Worm (Caenorhabditis elegans) whole organism, late embryonic: ENCODE data around the gene odr-3.

ENCODE experiments used
- C08G9.2 ChIP-seq: sonication (generic microtip); optimal IDR thresholded peaks from 2 replicates; lab custom pipeline; 2016; ENCODE audit warnings: mild to moderate bottlenecking, missing genetic modification characterization, moderate library complexity, missing compliant biosample characterization
- K09A11.1 ChIP-seq: sonication (generic microtip); optimal IDR thresholded peaks from 2 replicates; lab custom pipeline; 2017; ENCODE audit warnings: antibody characterized with exemption, mild to moderate bottlenecking, missing genetic modification characterization, missing compliant biosample characterization; ENCODE audit not compliant: insufficient read depth
- Y22D7AL.16 ChIP-seq: sonication (generic microtip); optimal IDR thresholded peaks from 2 replicates; lab custom pipeline; 2016; ENCODE audit warnings: missing genetic modification characterization, missing compliant biosample characterization
- ahr-1 ChIP-seq: sonication (generic microtip); optimal IDR thresholded peaks from 2 replicates; lab custom pipeline; 2016; ENCODE audit warnings: missing genetic modification characterization, missing compliant biosample characterization
- ceh-14 ChIP-seq: sonication (generic microtip); optimal IDR thresholded peaks from 2 replicates; lab custom pipeline; 2016; ENCODE audit warnings: missing genotype, missing genetic modification characterization, missing compliant biosample characterization
- ceh-18 ChIP-seq: sonication (generic microtip); optimal IDR thresholded peaks from 2 replicates; lab custom pipeline; 2016; ENCODE audit warnings: missing genetic modification characterization, missing compliant biosample characterization
- ceh-22 ChIP-seq: sonication (generic microtip); optimal IDR thresholded peaks from 2 replicates; lab custom pipeline; 2017; ENCODE audit warnings: missing biosample characterization, missing genetic modification characterization
- ceh-24 ChIP-seq: sonication (generic microtip); optimal IDR thresholded peaks from 2 replicates; lab custom pipeline; 2016; ENCODE audit warnings: mild to moderate bottlenecking, missing genetic modification characterization, missing compliant biosample characterization
- ceh-30 ChIP-seq: fragments of 150-350 bp; optimal IDR thresholded peaks from 2 replicates; lab custom pipeline; 2014; ENCODE audit warnings: missing biosample characterization, missing genetic modification characterization
- ceh-31 ChIP-seq: sonication (generic microtip); optimal IDR thresholded peaks from 2 replicates; lab custom pipeline; 2016; ENCODE audit warnings: missing genetic modification characterization, missing compliant biosample characterization
- ceh-34 ChIP-seq: sonication (generic microtip); optimal IDR thresholded peaks from 2 replicates; lab custom pipeline; 2016; ENCODE audit warnings: mild to moderate bottlenecking, missing genetic modification characterization, missing compliant biosample characterization
- ceh-48 ChIP-seq: sonication (generic microtip); optimal IDR thresholded peaks from 2 replicates; lab custom pipeline; 2016; ENCODE audit warnings: missing genetic modification characterization, inconsistent platforms, missing compliant biosample characterization
- ets-4 ChIP-seq: sonication (generic microtip); optimal IDR thresholded peaks from 2 replicates; lab custom pipeline; 2016; ENCODE audit warnings: missing genetic modification characterization, missing compliant biosample characterization
- fax-1 ChIP-seq: sonication (generic microtip); optimal IDR thresholded peaks from 2 replicates; lab custom pipeline; 2016; ENCODE audit warnings: missing genotype, missing genetic modification characterization, missing compliant biosample characterization
- fkh-10 ChIP-seq: fragments of 150-350 bp; optimal IDR thresholded peaks from 2 replicates; lab custom pipeline; 2014; ENCODE audit warnings: missing biosample characterization, missing genetic modification reagents, missing genetic modification characterization
- fkh-6 ChIP-seq: sonication (generic microtip); optimal IDR thresholded peaks from 2 replicates; lab custom pipeline; 2016; ENCODE audit warnings: missing genetic modification characterization, missing compliant biosample characterization
- gmeb-2 ChIP-seq: sonication (generic microtip); optimal IDR thresholded peaks from 2 replicates; lab custom pipeline; 2016; ENCODE audit warnings: missing genetic modification characterization, inconsistent platforms, missing compliant biosample characterization
- hlh-30 ChIP-seq: sonication (generic microtip); optimal IDR thresholded peaks from 2 replicates; lab custom pipeline; 2017; ENCODE audit warnings: antibody characterized with exemption, missing genetic modification characterization, missing compliant biosample characterization; ENCODE audit not compliant: insufficient read depth
- hlh-6 ChIP-seq: sonication (generic microtip); optimal IDR thresholded peaks from 2 replicates; lab custom pipeline; 2016; ENCODE audit warnings: missing genotype, missing genetic modification characterization, missing compliant biosample characterization
- lim-6 ChIP-seq: sonication (generic microtip); optimal IDR thresholded peaks from 2 replicates; lab custom pipeline; 2016; ENCODE audit warnings: missing genetic modification characterization, missing compliant biosample characterization
- lin-11 ChIP-seq: fragments of 200-800 bp; sonication (Bioruptor generic); optimal IDR thresholded peaks from 2 replicates; lab custom pipeline; 2018; ENCODE audit warnings: mild to moderate bottlenecking, missing genetic modification characterization, missing compliant biosample characterization
- madf-2 ChIP-seq: sonication (generic microtip); optimal IDR thresholded peaks from 2 replicates; lab custom pipeline; 2017; ENCODE audit warnings: missing genetic modification characterization, missing compliant biosample characterization
- mec-3 ChIP-seq: sonication (generic microtip); optimal IDR thresholded peaks from 2 replicates; lab custom pipeline; 2016; ENCODE audit warnings: borderline replicate concordance, missing genetic modification characterization, missing compliant biosample characterization
- nfya-1 ChIP-seq: sonication (generic microtip); optimal IDR thresholded peaks from 2 replicates; lab custom pipeline; 2017; ENCODE audit warnings: missing genetic modification characterization, mild to moderate bottlenecking, missing compliant biosample characterization, antibody characterized with exemption, moderate library complexity
- nhr-232 ChIP-seq: sonication (generic microtip); optimal IDR thresholded peaks from 2 replicates; lab custom pipeline; 2016; ENCODE audit warnings: missing genetic modification characterization, missing compliant biosample characterization
- npax-4 ChIP-seq: sonication (generic microtip); optimal IDR thresholded peaks from 2 replicates; lab custom pipeline; 2016; ENCODE audit warnings: missing genetic modification characterization, missing compliant biosample characterization
- odd-2 ChIP-seq: sonication (generic microtip); optimal IDR thresholded peaks from 2 replicates; lab custom pipeline; 2017; ENCODE audit warnings: antibody characterized with exemption, mild to moderate bottlenecking, missing genetic modification characterization, missing compliant biosample characterization
- pag-3 ChIP-seq: sonication (generic microtip); optimal IDR thresholded peaks from 2 replicates; lab custom pipeline; 2016; ENCODE audit warnings: missing compliant biosample characterization, missing genetic modification characterization, borderline replicate concordance
- pat-9 ChIP-seq: fragments of 200-800 bp; sonication (Bioruptor generic); optimal IDR thresholded peaks from 2 replicates; lab custom pipeline; 2018; ENCODE audit warnings: mild to moderate bottlenecking, missing genetic modification characterization, moderate library complexity, missing compliant biosample characterization
- pax-1 ChIP-seq: fragments of 150-350 bp; optimal IDR thresholded peaks from 2 replicates; lab custom pipeline; 2014; ENCODE audit warnings: missing biosample characterization, missing genetic modification characterization
- pha-4 ChIP-seq: fragments of 150-350 bp; optimal IDR thresholded peaks from 2 replicates; lab custom pipeline; 2018; ENCODE audit warnings: missing biosample characterization, missing genetic modification reagents, missing genetic modification characterization
- pqm-1 ChIP-seq: sonication (generic microtip); optimal IDR thresholded peaks from 2 replicates; lab custom pipeline; 2016; ENCODE audit warnings: missing genetic modification characterization, missing compliant biosample characterization
- ref-2 ChIP-seq: sonication (generic microtip); optimal IDR thresholded peaks from 2 replicates; lab custom pipeline; 2016; ENCODE audit warnings: missing genetic modification characterization, missing compliant biosample characterization
- sdc-2 ChIP-seq: sonication (generic microtip); optimal IDR thresholded peaks from 2 replicates; lab custom pipeline; 2016; ENCODE audit warnings: missing genotype, missing genetic modification characterization, missing compliant biosample characterization
- sox-2 ChIP-seq: fragments of 200-800 bp; sonication (Bioruptor generic); IDR thresholded peaks from 2 replicates; pipeline ENCODE4 v1.3.6; 2022; ENCODE audit warnings: missing genetic modification reagents, missing genetic modification characterization, missing compliant biosample characterization
- tbx-7 ChIP-seq: sonication (generic microtip); optimal IDR thresholded peaks from 2 replicates; lab custom pipeline; 2016; ENCODE audit warnings: missing genotype, missing genetic modification characterization, missing compliant biosample characterization
- ttx-3 ChIP-seq: sonication (generic microtip); optimal IDR thresholded peaks from 2 replicates; lab custom pipeline; 2016; ENCODE audit warnings: missing genetic modification reagents, missing genetic modification characterization, missing compliant biosample characterization
- unc-42 ChIP-seq: sonication (generic microtip); optimal IDR thresholded peaks from 2 replicates; lab custom pipeline; 2016; ENCODE audit warnings: missing genotype, missing genetic modification characterization, missing compliant biosample characterization
- unc-55 ChIP-seq: sonication (generic microtip); optimal IDR thresholded peaks from 2 replicates; lab custom pipeline; 2017; ENCODE audit warnings: missing biosample characterization, missing genetic modification reagents, missing genetic modification characterization
- unc-86 ChIP-seq: sonication (generic microtip); optimal IDR thresholded peaks from 2 replicates; lab custom pipeline; 2016; ENCODE audit warnings: missing genetic modification characterization, missing compliant biosample characterization
- zip-5 ChIP-seq: sonication (generic microtip); optimal IDR thresholded peaks from 2 replicates; lab custom pipeline; 2016; ENCODE audit warnings: missing genetic modification characterization, missing compliant biosample characterization
- ztf-16 ChIP-seq: sonication (generic microtip); optimal IDR thresholded peaks from 2 replicates; lab custom pipeline; 2017; ENCODE audit warnings: missing genetic modification characterization, missing compliant biosample characterization

odr-3 gene

DNA sequence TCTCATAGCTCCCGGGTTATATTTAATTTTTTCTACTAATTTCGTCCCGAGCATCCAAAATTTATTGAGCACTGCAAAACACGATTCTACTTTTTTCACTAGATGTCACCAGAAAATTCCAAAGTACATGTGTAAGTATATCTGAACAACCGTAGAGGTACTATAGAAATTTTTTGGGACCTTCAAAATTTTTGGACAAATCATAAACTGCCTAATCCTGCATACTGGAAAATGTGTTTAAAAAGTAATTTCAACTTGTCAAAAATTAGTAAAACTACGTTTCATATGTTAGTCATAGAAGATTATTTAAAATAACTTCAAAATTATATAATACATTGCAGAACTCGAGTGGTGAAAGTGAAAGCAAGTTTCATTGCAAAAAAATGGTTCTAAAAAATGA, 37.2 kb upstream of the odr-3 start:
- no peak for TF ChIP-seq unc-55
- no peak for TF ChIP-seq ceh-31 (tag; lab: Kevin White, UChicago)
- TF ChIP-seq sdc-2 (tag; lab: Kevin White, UChicago), result no peak
- no peak for TF ChIP-seq pqm-1 (tag; lab: Kevin White, UChicago)

- no peak for TF ChIP-seq ceh-24 (tag; lab: Kevin White, UChicago)
- TF ChIP-seq fax-1 (tag; lab: Kevin White, UChicago), result no peak
- TF ChIP-seq ceh-14 (tag; lab: Kevin White, UChicago), result no peak
- no peak for TF ChIP-seq fkh-10
- no peak for TF ChIP-seq unc-42
- no peak for TF ChIP-seq ref-2 (tag; lab: Kevin White, UChicago)
- TF ChIP-seq Y22D7AL.16, result no peak
- TF ChIP-seq fkh-6 (tag; lab: Kevin White, UChicago), result no peak
- no peak for TF ChIP-seq ceh-22 (tag; lab: Kevin White, UChicago)
- TF ChIP-seq C08G9.2 (tag; lab: Kevin White, UChicago), result no peak
These were observed 35.9 kb upstream of the odr-3 start for ce11 chrV:13285284-13285683.

- TF ChIP-seq unc-42, result peak; percentile 70
- no peak for TF ChIP-seq pat-9 (tag; lab: Kevin White, UChicago)
These were observed 33.6 kb upstream of the odr-3 start for ce11 chrV:13282958-13283357.

- no peak for TF ChIP-seq npax-4 (tag; lab: Kevin White, UChicago)
- no peak for TF ChIP-seq ceh-30 (tag; lab: Kevin White, UChicago)
- no peak for TF ChIP-seq ahr-1
- no peak for TF ChIP-seq madf-2 (tag; lab: Kevin White, UChicago)
- no peak for TF ChIP-seq tbx-7 (tag; lab: Kevin White, UChicago)
- no peak for TF ChIP-seq ztf-16 (tag; lab: Kevin White, UChicago)
- no peak for TF ChIP-seq pag-3 (tag; lab: Kevin White, UChicago)
- no peak for TF ChIP-seq ceh-18 (tag; lab: Kevin White, UChicago)
- no peak for TF ChIP-seq K09A11.1
- TF ChIP-seq nfya-1, result no peak
- no peak for TF ChIP-seq zip-5
- TF ChIP-seq mec-3 (tag; lab: Kevin White, UChicago), result no peak
- TF ChIP-seq sox-2 (GFP tag; lab: Robert Waterston, UW), result no peak
- TF ChIP-seq gmeb-2 (tag; lab: Kevin White, UChicago), result no peak
- TF ChIP-seq ceh-24 (tag; lab: Kevin White, UChicago), result no peak
- TF ChIP-seq ceh-48 (tag; lab: Kevin White, UChicago), result no peak
- no peak for TF ChIP-seq hlh-30 (tag; lab: Kevin White, UChicago)
- TF ChIP-seq lin-11 (tag; lab: Kevin White, UChicago), result no peak
- no peak for TF ChIP-seq pha-4
These were observed 31.0 kb upstream of the odr-3 start for ce11 chrV:13280382-13280781.

- no peak for TF ChIP-seq odd-2 (tag; lab: Kevin White, UChicago)
- TF ChIP-seq, all 69 proteins: peak for 0
These were observed 26.6 kb upstream of the odr-3 start, which contains the start of gene F32F2.4 for ce11 chrV:13275959-13276358. Gene F32F2.4 (plus strand): TSS chrV:13276259.

ce11 chrV:13274615-13275014, 25.3 kb upstream of the odr-3 start:
- TF ChIP-seq ceh-34 (tag; lab: Kevin White, UChicago) (no peak), lin-11 (tag; lab: Kevin White, UChicago) (no peak), hlh-6 (tag; lab: Kevin White, UChicago) (no peak), ceh-22 (tag; lab: Kevin White, UChicago) (no peak), nhr-232 (tag; lab: Kevin White, UChicago) (no peak), ceh-30 (tag; lab: Kevin White, UChicago) (no peak), tbx-7 (tag; lab: Kevin White, UChicago) (no peak), fkh-10 (no peak), pax-1 (tag; lab: Kevin White, UChicago) (no peak), lim-6 (tag; lab: Kevin White, UChicago) (no peak), unc-86 (tag; lab: Kevin White, UChicago) (no peak), ets-4 (tag; lab: Kevin White, UChicago) (no peak), ttx-3 (tag; lab: Kevin White, UChicago) (no peak), gmeb-2 (tag; lab: Kevin White, UChicago) (no peak)
